Worm (Caenorhabditis elegans): ENCODE data around the gene col-8.

col-8 gene

ce11 chrIII:6969781-6970342, 50.5 kb downstream of the col-8 start (continued):
- TF ChIP-seq Y53F4B.3 (GFP tag; IDR thresholded peaks at IDR 0.05): 0 out of 2 replicates have a peak, but pooled peaks have one; percentile 18
- TF ChIP-seq B0035.1 (tag; optimal IDR thresholded peaks at IDR 0.05): no peak
- TF ChIP-seq ZK185.1 (tag; optimal IDR thresholded peaks at IDR 0.05; ENCODE audit: poor library complexity, severe bottlenecking): no peak
- TF ChIP-seq lag-1 (GFP tag; IDR thresholded peaks at IDR 0.05): no peak
- TF ChIP-seq cebp-1 (GFP tag; IDR thresholded peaks at IDR 0.05): no peak
- TF ChIP-seq cebp-1 (tag; optimal IDR thresholded peaks at IDR 0.05): peak; percentile 51
- TF ChIP-seq madf-3 (GFP tag; IDR thresholded peaks at IDR 0.05): peak; percentile 82
- peak; percentile 82 for TF ChIP-seq unc-130 (GFP tag; optimal IDR thresholded peaks at IDR 0.05)
- TF ChIP-seq D2030.7 (GFP tag; IDR thresholded peaks at IDR 0.05): peak; percentile 67
- peak; percentile 87 for TF ChIP-seq Y56A3A.18 (GFP tag; IDR thresholded peaks at IDR 0.05)
- peak; percentile 89 for TF ChIP-seq rcor-1 (GFP tag; IDR thresholded peaks at IDR 0.05)
- TF ChIP-seq hmg-20 (GFP tag; IDR thresholded peaks at IDR 0.05): peak; percentile 55; the same call in 1 of the 2 replicates
- peak; percentile 82 for TF ChIP-seq hsf-1 (GFP tag; IDR thresholded peaks at IDR 0.05)
- peak; percentile 51 for TF ChIP-seq hmg-1.2 (GFP tag; IDR thresholded peaks at IDR 0.05)
- peak; percentile 26 for TF ChIP-seq die-1 (tag; optimal IDR thresholded peaks at IDR 0.05)
- peak; percentile 97 for TF ChIP-seq F49E8.2 (tag; optimal IDR thresholded peaks at IDR 0.05; ENCODE audit: insufficient read depth)
- TF ChIP-seq snpc-1.1 (tag; optimal IDR thresholded peaks at IDR 0.05; ENCODE audit: insufficient read depth): peak; percentile 45
- TF ChIP-seq F33H1.4 (GFP tag; IDR thresholded peaks at IDR 0.05): peak; percentile 66
- peak; percentile 3 for TF ChIP-seq ztf-22 (GFP tag; optimal IDR thresholded peaks at IDR 0.05)
- peak; percentile 85 for TF ChIP-seq repo-1 (tag; optimal IDR thresholded peaks at IDR 0.05)
- TF ChIP-seq tbp1 (GFP tag; optimal IDR thresholded peaks at IDR 0.05): peak; percentile 61
- no peak for TF ChIP-seq chd-7 (tag; optimal IDR thresholded peaks at IDR 0.05)
- TF ChIP-seq mcd-1 (GFP tag; IDR thresholded peaks at IDR 0.05): peak; percentile 43; the same call in 1 of the 2 replicates
- TF ChIP-seq ekl-4 (GFP tag; IDR thresholded peaks at IDR 0.05): peak; percentile 85
- TF ChIP-seq ceh-91 (GFP tag; IDR thresholded peaks at IDR 0.05): no peak
- peak; percentile 58 for TF ChIP-seq athp-1 (tag; optimal IDR thresholded peaks at IDR 0.05)
- no peak for TF ChIP-seq ztf-28 (GFP tag; IDR thresholded peaks at IDR 0.05)
- TF ChIP-seq fkh-3 (tag; optimal IDR thresholded peaks at IDR 0.05): no peak
- TF ChIP-seq lsl-1 (GFP tag; optimal IDR thresholded peaks at IDR 0.05): peak; percentile 74
- peak; percentile 80 for TF ChIP-seq lin-54 (GFP tag; optimal IDR thresholded peaks at IDR 0.05)

All from whole organism, young adult.